Worm (Caenorhabditis elegans): ENCODE measurements around the gene srd-33.
"Not testable (repeated sequence)": the region's sequence is repeated elsewhere in the genome, so short reads cannot be mapped to it uniquely, and the experiment has no call there.

srd-33 gene

DNA sequence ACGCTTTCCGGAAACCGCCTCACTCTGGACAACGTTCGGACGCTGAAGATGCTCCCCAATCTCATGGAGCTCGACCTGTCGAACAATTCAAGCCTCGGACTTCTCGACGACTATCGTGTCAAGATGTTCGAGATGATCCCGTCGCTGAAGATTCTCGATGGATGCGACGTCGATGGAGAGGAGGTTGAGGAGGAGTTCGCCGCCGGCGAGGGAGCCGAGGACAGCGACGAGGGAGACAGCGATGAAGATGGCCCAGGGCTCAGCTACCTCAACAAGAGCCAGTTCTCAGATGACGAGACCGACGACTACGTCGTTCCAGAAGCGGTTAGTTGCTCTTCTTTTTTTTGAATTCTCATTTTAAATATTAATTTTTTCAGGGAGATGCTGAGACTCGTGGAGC is 18.7 kb downstream of the srd-33 start:
- TF ChIP-seq dao-5 (tag; optimal IDR thresholded peaks at IDR 0.05), result no peak

DNA sequence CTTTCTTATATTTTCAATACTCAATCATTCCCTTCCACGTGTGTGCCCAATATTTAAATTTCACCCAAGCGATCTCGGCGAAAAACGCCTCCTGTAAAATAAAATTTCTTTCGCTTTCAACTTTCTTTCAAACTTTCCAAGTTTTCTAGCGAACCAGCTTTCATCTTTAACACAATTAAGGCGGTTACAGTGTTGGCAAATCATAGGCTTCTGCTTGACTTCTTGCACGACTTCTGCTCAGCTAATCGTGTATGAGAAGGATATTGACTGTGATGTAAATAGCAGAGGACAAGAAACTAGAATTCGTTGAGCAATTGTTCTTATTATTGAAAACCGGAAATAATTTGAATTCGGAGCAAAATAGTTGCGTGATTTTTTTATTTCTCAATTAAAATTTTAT is 19.2 kb downstream of the srd-33 start:
- TF ChIP-seq dao-5 (tag; optimal IDR thresholded peaks at IDR 0.05), result no peak
- no peak for TF ChIP-seq W03F9.2 (tag; optimal IDR thresholded peaks at IDR 0.05)
- no peak for TF ChIP-seq him-1 (tag; optimal IDR thresholded peaks at IDR 0.05)

DNA sequence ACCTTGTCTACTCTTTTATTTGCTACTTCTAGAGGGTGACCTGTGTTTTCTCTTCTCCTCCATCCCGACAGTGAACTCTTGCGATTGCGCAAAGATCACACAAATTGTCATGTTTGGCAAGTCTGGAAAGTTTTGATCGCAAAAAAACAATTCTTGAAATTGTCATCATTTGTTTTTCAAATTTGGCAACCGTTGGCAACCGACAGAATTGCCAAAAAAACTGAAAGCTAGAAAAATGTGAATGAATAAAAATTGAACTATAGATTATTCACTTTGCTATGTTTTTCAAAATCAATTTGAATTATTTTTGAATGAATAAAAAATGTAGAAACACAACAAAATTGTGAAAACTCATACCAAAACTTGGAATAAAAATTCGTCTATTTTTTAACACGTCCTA is 22.9 kb downstream of the srd-33 start, which contains the start of gene ugt-11:
Gene ugt-11, minus strand, starts transcription at position 101 of the 400 bp plus-strand sequence.
- TF ChIP-seq W03F9.2 (tag; optimal IDR thresholded peaks at IDR 0.05) (no peak), him-1 (tag; optimal IDR thresholded peaks at IDR 0.05) (no peak), dao-5 (tag; optimal IDR thresholded peaks at IDR 0.05) (no peak)

ce11 chrV:4895744-4896143 is 23.7 kb downstream of the srd-33 start, which contains the start of gene ugt-9:
Gene ugt-9 (plus strand): TSS chrV:4896048.
- TF ChIP-seq dao-5 (tag; optimal IDR thresholded peaks at IDR 0.05) (no peak), him-1 (tag; optimal IDR thresholded peaks at IDR 0.05) (no peak), W03F9.2 (tag; optimal IDR thresholded peaks at IDR 0.05) (no peak)

DNA sequence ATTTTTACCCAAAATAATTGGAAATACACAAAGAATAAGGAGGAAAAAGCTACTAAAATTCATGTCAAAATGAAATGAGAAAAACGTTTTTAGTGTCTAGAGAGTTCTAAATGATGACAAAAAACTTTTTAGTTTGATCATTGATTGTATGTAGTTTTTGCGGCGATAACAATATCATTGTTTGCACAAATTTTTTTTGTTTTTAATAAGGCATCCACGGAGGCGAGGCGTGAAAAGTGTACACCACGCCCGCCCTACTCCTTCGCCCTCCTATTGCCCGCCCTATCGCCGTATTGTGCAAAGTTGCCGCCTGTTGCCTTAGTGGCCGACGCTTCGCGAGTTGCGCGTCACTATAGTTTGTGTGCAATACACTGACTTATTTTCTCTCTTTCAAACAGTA is 27.9 kb downstream of the srd-33 start, which contains the start of gene ugt-10:
Gene ugt-10, minus strand, starts transcription at position 101 of the 400 bp plus-strand sequence.
- TF ChIP-seq W03F9.2, dao-5, him-1 (tag; optimal IDR thresholded peaks at IDR 0.05): not testable (repeated sequence)

DNA sequence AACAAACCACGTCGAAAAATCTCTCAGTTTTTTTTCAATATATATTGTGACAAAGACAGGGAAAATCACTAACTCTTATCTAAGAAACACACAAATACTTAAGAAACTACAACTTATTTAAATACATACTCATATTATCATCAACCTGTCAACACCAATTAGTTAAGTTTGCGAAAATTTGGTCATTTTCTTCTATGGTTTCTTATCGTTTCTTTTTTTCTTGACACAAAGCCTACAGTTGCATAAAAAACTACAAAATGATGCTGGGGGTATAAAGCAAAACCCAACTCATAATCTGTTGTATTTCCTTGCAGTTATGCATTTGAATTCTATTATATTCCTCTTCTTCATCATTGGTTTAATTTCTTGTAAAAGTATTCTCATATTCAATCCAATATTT is 29.0 kb downstream of the srd-33 start, which contains the start of gene ugt-67:
Gene ugt-67, plus strand, starts transcription at position 301 of the 400 bp plus-strand sequence.
- TF ChIP-seq dao-5 (tag; optimal IDR thresholded peaks at IDR 0.05), result no peak
- TF ChIP-seq him-1 (tag; optimal IDR thresholded peaks at IDR 0.05), result no peak
- no peak for TF ChIP-seq W03F9.2 (tag; optimal IDR thresholded peaks at IDR 0.05)

DNA sequence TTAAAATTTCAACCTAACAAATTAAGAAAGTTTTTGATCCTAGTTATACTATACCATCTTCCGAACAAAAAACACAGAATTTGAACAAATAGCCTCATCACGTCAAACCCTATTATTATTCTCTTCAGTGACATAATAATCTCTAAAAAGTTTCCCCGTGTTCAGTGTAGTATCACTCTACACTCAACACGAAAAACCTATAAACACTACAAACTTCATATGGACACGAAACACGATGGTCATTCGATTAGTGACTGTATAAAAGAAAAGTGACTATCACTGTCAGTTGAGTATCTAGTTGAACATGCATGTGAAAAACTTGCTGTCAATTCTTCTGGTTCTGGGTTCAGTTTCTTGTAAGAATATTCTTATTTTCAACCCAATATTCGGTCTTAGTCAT is 31.6 kb downstream of the srd-33 start, which contains the start of gene ugt-8:
Gene ugt-8, plus strand, starts transcription at position 235 of the 400 bp plus-strand sequence.
- TF ChIP-seq him-1 (tag; optimal IDR thresholded peaks at IDR 0.05) (no peak), W03F9.2 (tag; optimal IDR thresholded peaks at IDR 0.05) (no peak), dao-5 (tag; optimal IDR thresholded peaks at IDR 0.05) (no peak)

ce11 chrV:4905953-4906352 is 33.9 kb downstream of the srd-33 start, which contains the start of gene ugt-14:
Gene ugt-14 (plus strand): TSS chrV:4906253.
- TF ChIP-seq dao-5 (tag; optimal IDR thresholded peaks at IDR 0.05) (no peak), him-1 (tag; optimal IDR thresholded peaks at IDR 0.05) (no peak), W03F9.2 (tag; optimal IDR thresholded peaks at IDR 0.05) (no peak)

DNA sequence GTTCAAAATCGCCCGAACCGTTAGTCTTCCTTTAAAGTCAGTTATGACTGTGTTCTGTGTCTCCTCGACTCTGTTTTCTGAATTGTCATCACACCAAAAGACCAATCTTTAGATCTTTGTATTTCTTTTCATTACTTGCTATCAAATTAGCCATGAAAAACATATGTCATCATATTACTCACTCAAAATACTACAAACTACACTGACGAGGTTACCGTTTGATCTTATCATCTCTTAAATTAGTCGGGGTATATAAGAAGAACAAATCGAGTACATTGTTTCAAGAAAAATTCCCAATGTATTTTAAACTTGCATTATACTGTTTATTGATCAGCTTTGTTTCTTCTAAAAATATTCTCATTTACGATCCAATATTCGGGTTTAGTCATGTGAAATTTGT is 36.5 kb downstream of the srd-33 start, which contains the start of gene ugt-13:
Gene ugt-13, plus strand, starts transcription at position 294 of the 400 bp plus-strand sequence.
- no peak for TF ChIP-seq dao-5 (tag; optimal IDR thresholded peaks at IDR 0.05)
- no peak for TF ChIP-seq him-1 (tag; optimal IDR thresholded peaks at IDR 0.05)
- TF ChIP-seq W03F9.2 (tag; optimal IDR thresholded peaks at IDR 0.05), result no peak

- TF ChIP-seq dao-5 (tag; optimal IDR thresholded peaks at IDR 0.05), result no peak
- no peak for TF ChIP-seq W03F9.2 (tag; optimal IDR thresholded peaks at IDR 0.05)
- TF ChIP-seq him-1 (tag; optimal IDR thresholded peaks at IDR 0.05), result no peak
These were observed 40.2 kb downstream of the srd-33 start, which contains the start of gene H23N18.5 for ce11 chrV:4912313-4912712. Gene H23N18.5 (minus strand): TSS chrV:4912381.

DNA sequence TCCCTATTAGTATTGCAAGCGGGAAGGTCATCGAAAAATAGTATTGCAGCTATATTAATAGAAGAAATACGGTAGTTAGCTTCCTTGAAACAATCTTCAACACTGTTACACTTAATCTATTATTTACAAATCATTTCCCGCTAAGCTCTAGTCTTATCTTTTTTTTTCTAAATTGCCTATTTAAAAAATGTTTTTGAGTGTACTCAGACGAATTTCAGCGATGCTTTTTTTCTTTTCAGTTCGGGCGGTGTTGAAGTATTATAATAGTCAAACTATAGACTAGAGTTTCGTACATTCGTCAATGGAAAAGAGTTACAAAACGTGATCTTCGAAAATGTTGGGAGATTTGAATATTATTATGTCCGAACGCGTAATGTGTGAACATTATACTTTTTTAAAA is 41.8 kb downstream of the srd-33 start:
- TF ChIP-seq dao-5 (tag; optimal IDR thresholded peaks at IDR 0.05), result no peak

ce11 chrV:4914879-4915278 is 42.8 kb downstream of the srd-33 start, which contains the start of gene H23N18.6:
Gene H23N18.6 (minus strand): TSS chrV:4915079.
- no peak for TF ChIP-seq him-1 (tag; optimal IDR thresholded peaks at IDR 0.05)
- TF ChIP-seq dao-5 (tag; optimal IDR thresholded peaks at IDR 0.05), result no peak
- TF ChIP-seq W03F9.2 (tag; optimal IDR thresholded peaks at IDR 0.05), result no peak

ce11 chrV:4918091-4918624 is 46.1 kb downstream of the srd-33 start, which contains the start of gene C02E7.7:
Gene C02E7.7 (minus strand): TSS chrV:4918574.
- TF ChIP-seq dao-5 (tag; optimal IDR thresholded peaks at IDR 0.05) (no peak), him-1 (tag; optimal IDR thresholded peaks at IDR 0.05) (no peak), W03F9.2 (tag; optimal IDR thresholded peaks at IDR 0.05) (no peak)

DNA sequence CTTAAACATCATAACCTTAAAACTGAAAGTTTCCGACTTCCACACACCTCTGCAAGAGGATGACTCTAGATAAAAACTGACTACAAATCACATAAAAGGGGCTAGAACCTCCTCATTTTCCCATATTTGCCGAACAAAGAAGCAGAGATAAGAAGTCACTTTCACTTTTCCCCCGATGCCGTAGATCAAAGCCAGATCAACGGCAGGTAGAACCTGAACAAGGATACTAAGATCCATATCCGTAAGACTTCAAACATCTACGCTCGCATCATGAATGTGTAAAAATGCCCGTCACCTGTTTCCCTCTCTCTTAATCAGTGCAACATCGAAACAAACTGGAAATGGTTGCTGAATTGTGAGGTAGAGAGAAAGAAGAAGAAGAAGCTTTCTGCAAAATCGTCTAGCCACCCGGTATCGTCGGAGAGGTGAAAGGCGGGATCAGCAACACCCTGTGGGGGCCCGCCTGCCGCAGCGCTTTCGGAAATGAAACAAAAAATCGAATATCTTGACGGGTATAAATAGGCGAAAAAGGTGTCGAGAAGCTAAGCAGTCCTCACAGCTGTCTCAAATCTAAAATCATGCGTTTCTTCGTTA is 46.7 kb downstream of the srd-33 start, which contains the start of gene C02E7.6:
Gene C02E7.6, plus strand, starts transcription at position 544 of the 594 bp plus-strand sequence.
- TF ChIP-seq dao-5 (tag; optimal IDR thresholded peaks at IDR 0.05) (no peak), W03F9.2 (tag; optimal IDR thresholded peaks at IDR 0.05) (no peak), him-1 (tag; optimal IDR thresholded peaks at IDR 0.05) (no peak)
